Worm (Caenorhabditis elegans) whole organism, late embryonic: ENCODE measurements around the gene F15H10.8.

Source experiments
- C08G9.2 ChIP-seq: sonication (generic microtip); optimal IDR thresholded peaks from 2 replicates; lab custom pipeline; 2016; ENCODE audit warnings: mild to moderate bottlenecking, missing genetic modification characterization, moderate library complexity, missing compliant biosample characterization
- C38D4.7 ChIP-seq: fragments of 200-800 bp; sonication (Bioruptor generic); optimal IDR thresholded peaks from 2 replicates; lab custom pipeline; 2018; ENCODE audit warnings: mild to moderate bottlenecking, missing genetic modification characterization, moderate library complexity, missing compliant biosample characterization
- F13H6.1 ChIP-seq: sonication (generic microtip); optimal IDR thresholded peaks from 2 replicates; lab custom pipeline; 2016; ENCODE audit warnings: missing genetic modification characterization, missing compliant biosample characterization
- T23F11.4 ChIP-seq: fragments of 200-800 bp; sonication (Bioruptor generic); optimal IDR thresholded peaks from 2 replicates; lab custom pipeline; 2018; ENCODE audit warnings: mild to moderate bottlenecking, missing genetic modification characterization, missing compliant biosample characterization
- ama-1 ChIP-seq: fragments of 150-350 bp; optimal IDR thresholded peaks from 2 replicates; lab custom pipeline; 2014
- ceh-14 ChIP-seq: sonication (generic microtip); optimal IDR thresholded peaks from 2 replicates; lab custom pipeline; 2016; ENCODE audit warnings: missing genotype, missing genetic modification characterization, missing compliant biosample characterization
- ceh-18 ChIP-seq: sonication (generic microtip); optimal IDR thresholded peaks from 2 replicates; lab custom pipeline; 2016; ENCODE audit warnings: missing genetic modification characterization, missing compliant biosample characterization
- ceh-2 ChIP-seq: sonication (generic microtip); optimal IDR thresholded peaks from 2 replicates; lab custom pipeline; 2016; ENCODE audit warnings: missing genotype, missing genetic modification characterization, missing compliant biosample characterization
- ceh-24 ChIP-seq: sonication (generic microtip); optimal IDR thresholded peaks from 2 replicates; lab custom pipeline; 2016; ENCODE audit warnings: mild to moderate bottlenecking, missing genetic modification characterization, missing compliant biosample characterization
- ceh-31 ChIP-seq: sonication (generic microtip); optimal IDR thresholded peaks from 2 replicates; lab custom pipeline; 2016; ENCODE audit warnings: missing genetic modification characterization, missing compliant biosample characterization
- ceh-34 ChIP-seq: sonication (generic microtip); optimal IDR thresholded peaks from 2 replicates; lab custom pipeline; 2016; ENCODE audit warnings: mild to moderate bottlenecking, missing genetic modification characterization, missing compliant biosample characterization
- ceh-45 ChIP-seq: fragments of 200-800 bp; sonication (Bioruptor generic); IDR thresholded peaks from 2 replicates; pipeline ENCODE4 v1.3.6; 2022; ENCODE audit warnings: missing genetic modification reagents, missing genetic modification characterization, missing compliant biosample characterization
- ceh-48 ChIP-seq: sonication (generic microtip); optimal IDR thresholded peaks from 2 replicates; lab custom pipeline; 2016; ENCODE audit warnings: missing genetic modification characterization, inconsistent platforms, missing compliant biosample characterization
- dmd-4 ChIP-seq: sonication (generic microtip); optimal IDR thresholded peaks from 2 replicates; lab custom pipeline; 2016; ENCODE audit warnings: borderline replicate concordance, missing genetic modification characterization, missing compliant biosample characterization
- elt-2 ChIP-seq: sonication (generic microtip); optimal IDR thresholded peaks from 2 replicates; lab custom pipeline; 2016; ENCODE audit warnings: missing genetic modification reagents, missing genetic modification characterization, missing compliant biosample characterization
- elt-4 ChIP-seq: sonication (generic microtip); optimal IDR thresholded peaks from 2 replicates; lab custom pipeline; 2016; ENCODE audit warnings: missing genetic modification characterization, missing compliant biosample characterization
- fkh-6 ChIP-seq: sonication (generic microtip); optimal IDR thresholded peaks from 2 replicates; lab custom pipeline; 2016; ENCODE audit warnings: missing genetic modification characterization, missing compliant biosample characterization
- gmeb-2 ChIP-seq: sonication (generic microtip); optimal IDR thresholded peaks from 2 replicates; lab custom pipeline; 2016; ENCODE audit warnings: missing genetic modification characterization, inconsistent platforms, missing compliant biosample characterization
- hlh-15 ChIP-seq: sonication (generic microtip); optimal IDR thresholded peaks from 2 replicates; lab custom pipeline; 2016; ENCODE audit warnings: missing genetic modification characterization, missing compliant biosample characterization
- hlh-6 ChIP-seq: sonication (generic microtip); optimal IDR thresholded peaks from 2 replicates; lab custom pipeline; 2016; ENCODE audit warnings: missing genotype, missing genetic modification characterization, missing compliant biosample characterization
- lin-11 ChIP-seq: fragments of 200-800 bp; sonication (Bioruptor generic); optimal IDR thresholded peaks from 2 replicates; lab custom pipeline; 2018; ENCODE audit warnings: mild to moderate bottlenecking, missing genetic modification characterization, missing compliant biosample characterization
- madf-2 ChIP-seq: sonication (generic microtip); optimal IDR thresholded peaks from 2 replicates; lab custom pipeline; 2017; ENCODE audit warnings: missing genetic modification characterization, missing compliant biosample characterization
- nfya-1 ChIP-seq: sonication (generic microtip); optimal IDR thresholded peaks from 2 replicates; lab custom pipeline; 2017; ENCODE audit warnings: missing genetic modification characterization, mild to moderate bottlenecking, missing compliant biosample characterization, antibody characterized with exemption, moderate library complexity
- nhr-11 ChIP-seq: fragments of 150-350 bp; optimal IDR thresholded peaks from 2 replicates; lab custom pipeline; 2014; ENCODE audit warnings: missing biosample characterization, missing genetic modification characterization
- nhr-232 ChIP-seq: sonication (generic microtip); optimal IDR thresholded peaks from 2 replicates; lab custom pipeline; 2016; ENCODE audit warnings: missing genetic modification characterization, missing compliant biosample characterization
- npax-4 ChIP-seq: sonication (generic microtip); optimal IDR thresholded peaks from 2 replicates; lab custom pipeline; 2016; ENCODE audit warnings: missing genetic modification characterization, missing compliant biosample characterization
- odd-2 ChIP-seq: sonication (generic microtip); optimal IDR thresholded peaks from 2 replicates; lab custom pipeline; 2017; ENCODE audit warnings: antibody characterized with exemption, mild to moderate bottlenecking, missing genetic modification characterization, missing compliant biosample characterization
- pag-3 ChIP-seq: sonication (generic microtip); optimal IDR thresholded peaks from 2 replicates; lab custom pipeline; 2016; ENCODE audit warnings: missing compliant biosample characterization, missing genetic modification characterization, borderline replicate concordance
- pha-2 ChIP-seq: sonication (generic microtip); optimal IDR thresholded peaks from 2 replicates; lab custom pipeline; 2017; ENCODE audit warnings: mild to moderate bottlenecking, missing genetic modification characterization, missing compliant biosample characterization
- pha-4 ChIP-seq: fragments of 150-350 bp; optimal IDR thresholded peaks from 2 replicates; lab custom pipeline; 2018; ENCODE audit warnings: missing biosample characterization, missing genetic modification reagents, missing genetic modification characterization
- pqm-1 ChIP-seq: sonication (generic microtip); optimal IDR thresholded peaks from 2 replicates; lab custom pipeline; 2016; ENCODE audit warnings: missing genetic modification characterization, missing compliant biosample characterization
- ref-2 ChIP-seq: sonication (generic microtip); optimal IDR thresholded peaks from 2 replicates; lab custom pipeline; 2016; ENCODE audit warnings: missing genetic modification characterization, missing compliant biosample characterization
- sdc-2 ChIP-seq: sonication (generic microtip); optimal IDR thresholded peaks from 2 replicates; lab custom pipeline; 2016; ENCODE audit warnings: missing genotype, missing genetic modification characterization, missing compliant biosample characterization
- sox-4 ChIP-seq: sonication (generic microtip); optimal IDR thresholded peaks from 2 replicates; lab custom pipeline; 2017; ENCODE audit warnings: mild to moderate bottlenecking, missing genetic modification characterization, inconsistent platforms, missing compliant biosample characterization
- syd-9 ChIP-seq: sonication (generic microtip); optimal IDR thresholded peaks from 2 replicates; lab custom pipeline; 2016; ENCODE audit warnings: mild to moderate bottlenecking, missing genetic modification characterization, moderate library complexity, missing compliant biosample characterization
- tbx-2 ChIP-seq: sonication (generic microtip); optimal IDR thresholded peaks from 2 replicates; lab custom pipeline; 2016; ENCODE audit warnings: missing genetic modification characterization, missing compliant biosample characterization
- tbx-7 ChIP-seq: sonication (generic microtip); optimal IDR thresholded peaks from 2 replicates; lab custom pipeline; 2016; ENCODE audit warnings: missing genotype, missing genetic modification characterization, missing compliant biosample characterization
- unc-42 ChIP-seq: sonication (generic microtip); optimal IDR thresholded peaks from 2 replicates; lab custom pipeline; 2016; ENCODE audit warnings: missing genotype, missing genetic modification characterization, missing compliant biosample characterization
- zip-5 ChIP-seq: sonication (generic microtip); optimal IDR thresholded peaks from 2 replicates; lab custom pipeline; 2016; ENCODE audit warnings: missing genetic modification characterization, missing compliant biosample characterization

The F15H10.8 gene

ce11 chrV:10418961-10419360 lies 16.3 kb upstream of the F15H10.8 start, which contains the start of gene F15H10.5:
F15H10.5 (minus strand) TSS chrV:10419061.
- TF ChIP-seq pha-4 (tag; lab: Kevin White, UChicago) (no peak), lin-11 (no peak), pqm-1 (tag; lab: Kevin White, UChicago) (no peak), elt-2 (tag; lab: Kevin White, UChicago) (no peak), ceh-48 (no peak), tbx-2 (tag; lab: Kevin White, UChicago) (no peak), nhr-11 (tag; lab: Kevin White, UChicago) (no peak), ceh-45 (no peak), npax-4 (tag; lab: Kevin White, UChicago) (no peak), pag-3 (tag; lab: Kevin White, UChicago) (no peak), syd-9 (tag; lab: Kevin White, UChicago) (no peak), sox-4 (tag; lab: Kevin White, UChicago) (no peak), ama-1 (lab: Kevin White, UChicago) (no peak), hlh-6 (tag; lab: Kevin White, UChicago) (no peak), C08G9.2 (tag; lab: Kevin White, UChicago) (no peak), F13H6.1 (tag; lab: Kevin White, UChicago) (no peak), ceh-31 (no peak), ceh-18 (no peak), ceh-2 (tag; lab: Kevin White, UChicago) (no peak), nfya-1 (no peak)

- TF ChIP-seq sdc-2 (tag; lab: Kevin White, UChicago) (no peak), T23F11.4 (GFP tag; lab: Kevin White, UChicago) (no peak), fkh-6 (tag; lab: Kevin White, UChicago) (no peak), npax-4 (tag; lab: Kevin White, UChicago) (no peak), syd-9 (tag; lab: Kevin White, UChicago) (no peak), nhr-232 (tag; lab: Kevin White, UChicago) (no peak), ceh-14 (tag; lab: Kevin White, UChicago) (no peak), pag-3 (tag; lab: Kevin White, UChicago) (no peak), gmeb-2 (tag; lab: Kevin White, UChicago) (no peak)
These were observed 14.2 kb upstream of the F15H10.8 start, which contains the start of gene F15H10.10 for ce11 chrV:10416925-10417324. F15H10.10 (minus strand) TSS chrV:10417025.

ce11 chrV:10414610-10415009 lies 11.9 kb upstream of the F15H10.8 start, which contains the start of gene F15H10.9:
F15H10.9 (minus strand) TSS chrV:10414710.
- TF ChIP-seq pha-4 (tag; lab: Kevin White, UChicago) (no peak), elt-4 (tag; lab: Kevin White, UChicago) (no peak), ref-2 (tag; lab: Kevin White, UChicago) (no peak), nhr-11 (tag; lab: Kevin White, UChicago) (no peak), ceh-24 (tag; lab: Kevin White, UChicago) (no peak), dmd-4 (no peak), ceh-2 (tag; lab: Kevin White, UChicago) (no peak)

DNA sequence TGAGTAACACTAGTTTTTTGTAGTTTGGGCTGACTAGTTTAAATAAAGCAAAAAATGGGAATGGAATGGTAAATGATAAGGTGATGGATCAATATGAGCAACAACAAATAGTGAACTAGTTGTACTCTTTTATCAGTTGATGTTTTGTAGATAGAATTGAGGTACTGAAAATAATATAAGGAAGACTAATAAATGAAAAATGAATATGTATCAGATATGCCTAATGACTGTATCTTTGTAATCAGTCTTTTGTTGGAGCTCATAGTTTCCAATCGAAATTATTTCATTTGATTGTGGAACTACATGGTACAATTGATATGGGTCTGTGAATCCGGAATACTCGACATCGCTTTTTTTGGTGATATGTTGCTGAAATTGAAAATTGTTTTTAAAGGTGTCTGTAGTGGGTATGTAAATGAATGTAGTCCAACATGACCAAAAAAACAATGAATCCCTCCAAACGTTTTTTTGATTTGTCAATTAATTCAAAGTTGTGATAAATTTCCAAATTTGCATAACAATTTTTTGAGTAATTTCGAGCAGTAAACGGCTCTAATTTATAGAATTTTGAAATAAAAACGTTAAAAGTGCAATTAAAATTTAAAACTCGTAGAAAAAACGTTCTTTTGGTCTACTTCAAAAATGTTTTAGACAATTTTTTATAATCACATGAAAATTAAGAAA lies 7.5 kb upstream of the F15H10.8 start, which contains the start of gene F15H10.12:
Gene F15H10.12, minus strand, starts transcription at position 51 of the 684 bp plus-strand sequence.
- TF ChIP-seq ceh-18 (no peak), tbx-7 (tag; lab: Kevin White, UChicago) (no peak), elt-2 (tag; lab: Kevin White, UChicago) (no peak), ceh-45 (no peak), zip-5 (tag; lab: Kevin White, UChicago) (no peak), hlh-15 (tag; lab: Kevin White, UChicago) (no peak), ref-2 (tag; lab: Kevin White, UChicago) (no peak), unc-42 (tag; lab: Kevin White, UChicago) (no peak), F13H6.1 (tag; lab: Kevin White, UChicago) (no peak), nfya-1 (no peak), C38D4.7 (GFP tag; lab: Kevin White, UChicago) (no peak), pha-2 (tag; lab: Kevin White, UChicago) (no peak), madf-2 (no peak), ceh-34 (no peak), fkh-6 (tag; lab: Kevin White, UChicago) (no peak), odd-2 (no peak), dmd-4 (no peak), gmeb-2 (tag; lab: Kevin White, UChicago) (no peak)
- TF ChIP-seq, all 69 proteins: peak for 0
